Worm (Caenorhabditis elegans): Measurements from ENCODE around the gene grwd-1.

DNA sequence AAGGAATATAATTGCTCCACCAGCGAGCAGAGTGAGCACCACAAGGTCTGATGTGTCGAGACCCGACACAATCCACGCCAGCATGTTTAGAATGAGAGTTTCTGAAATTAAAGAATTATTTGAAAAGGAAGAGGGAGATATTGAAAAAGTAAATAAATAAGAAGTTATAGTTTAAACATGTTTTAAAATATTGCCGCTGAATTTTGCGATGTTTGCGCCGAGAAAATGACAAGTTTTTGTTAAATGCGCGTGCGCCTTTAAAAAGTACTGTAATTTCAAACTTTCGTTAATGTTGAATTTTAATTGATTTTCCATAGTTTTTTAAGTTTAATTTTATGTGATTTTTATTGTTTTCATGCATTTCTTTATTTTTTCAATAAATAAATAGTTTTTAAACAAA is 46.3 kb downstream of the grwd-1 start, which contains the start of gene emb-8:
- TF ChIP-seq sdc-2 (tag; optimal IDR thresholded peaks at IDR 0.05) (no peak), nhr-232 (tag; optimal IDR thresholded peaks at IDR 0.05) (no peak), elt-4 (tag; optimal IDR thresholded peaks at IDR 0.05) (no peak), nhr-11 (tag; optimal IDR thresholded peaks at IDR 0.05) (no peak), dve-1 (tag; optimal IDR thresholded peaks at IDR 0.05) (no peak), unc-55 (GFP tag; optimal IDR thresholded peaks at IDR 0.05) (no peak), tbx-2 (tag; optimal IDR thresholded peaks at IDR 0.05) (no peak), ceh-19 (GFP tag; optimal IDR thresholded peaks at IDR 0.05) (no peak)

All from whole organism, late embryonic.